Fruit fly (Drosophila melanogaster): Measurements from ENCODE around the gene ATPsynG.

DNA sequence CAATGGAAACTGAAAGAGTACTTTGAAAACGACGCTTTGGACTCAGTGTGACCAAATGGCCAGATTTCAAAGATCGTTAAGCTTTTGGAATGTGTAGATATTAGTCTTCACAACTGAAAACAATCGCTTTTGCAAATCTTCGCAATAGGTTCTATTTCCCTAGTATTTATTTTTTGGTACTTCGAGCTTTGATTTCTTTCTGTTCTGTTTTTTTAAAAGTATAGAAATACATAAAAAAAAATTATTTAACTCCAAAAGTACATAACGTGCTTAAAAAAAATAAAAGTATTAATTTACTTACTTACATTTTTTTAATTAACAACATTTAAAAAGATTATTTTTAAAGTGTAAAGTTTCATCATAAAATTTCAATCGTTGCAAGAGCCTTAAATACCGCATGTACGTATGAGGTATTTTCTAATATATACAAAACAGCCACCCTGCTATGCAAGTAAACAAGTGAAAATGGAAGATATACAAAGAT lies 11.2 kb upstream of the ATPsynG start, which contains the start of the genes piwi and CG12253:
- TF ChIP-seq Met (GFP tag; optimal IDR thresholded peaks at IDR 0.05) (peak; percentile 34), CG7368 (GFP tag; optimal IDR thresholded peaks at IDR 0.05) (no peak), dac (GFP tag; optimal IDR thresholded peaks at IDR 0.05) (peak; percentile 14), dsx (GFP tag; optimal IDR thresholded peaks at IDR 0.05; ENCODE audit: poor library complexity, severe bottlenecking) (no peak), CG4318 (GFP tag; optimal IDR thresholded peaks at IDR 0.05) (peak; percentile 79), Blimp-1 (GFP tag; optimal IDR thresholded peaks at IDR 0.05) (no peak), CG8632 (GFP tag; optimal IDR thresholded peaks at IDR 0.05) (peak; percentile 66)

Data from whole organism, prepupa.